Worm (Caenorhabditis elegans) whole organism, early embryonic: ENCODE data around the gene lec-11.

ENCODE experiments used
- B0310.2 ChIP-seq: sonication (generic microtip); optimal IDR thresholded peaks from 2 replicates; lab custom pipeline; 2016; ENCODE audit warnings: mild to moderate bottlenecking, missing genetic modification characterization, missing compliant biosample characterization
- F13C5.2 ChIP-seq: sonication (generic microtip); optimal IDR thresholded peaks from 2 replicates; lab custom pipeline; 2017; ENCODE audit warnings: mild to moderate bottlenecking, missing genetic modification characterization, inconsistent platforms, missing compliant biosample characterization
- aly-1 ChIP-seq: sonication (generic microtip); optimal IDR thresholded peaks from 2 replicates; lab custom pipeline; 2016; ENCODE audit warnings: missing genetic modification characterization, missing compliant biosample characterization
- ama-1 ChIP-seq: fragments of 150-350 bp; optimal IDR thresholded peaks from 2 replicates; lab custom pipeline; 2014
- ceh-13 ChIP-seq: fragments of 200-800 bp; sonication (Bioruptor generic); optimal IDR thresholded peaks from 2 replicates; lab custom pipeline; 2018; ENCODE audit warnings: mild to moderate bottlenecking, missing genetic modification characterization, missing compliant biosample characterization
- ceh-36 ChIP-seq: sonication (generic microtip); optimal IDR thresholded peaks from 2 replicates; lab custom pipeline; 2016; ENCODE audit warnings: missing genetic modification characterization, inconsistent platforms, missing compliant biosample characterization
- ets-7 ChIP-seq: sonication (generic microtip); optimal IDR thresholded peaks from 2 replicates; lab custom pipeline; 2016; ENCODE audit warnings: missing genotype, missing genetic modification characterization, missing compliant biosample characterization
- flt-1 ChIP-seq: fragments of 200-800 bp; sonication (Bioruptor generic); IDR thresholded peaks from 2 replicates; pipeline ENCODE4 v1.3.6; 2022; ENCODE audit warnings: missing genetic modification characterization, missing compliant biosample characterization
- hmbx-1 ChIP-seq: sonication (generic microtip); optimal IDR thresholded peaks from 2 replicates; lab custom pipeline; 2016; ENCODE audit warnings: mild to moderate bottlenecking, missing genetic modification characterization, missing compliant biosample characterization
- hmg-4 ChIP-seq: fragments of 200-800 bp; sonication (Bioruptor generic); optimal IDR thresholded peaks from 2 replicates; lab custom pipeline; 2018; ENCODE audit warnings: mild to moderate bottlenecking, missing genetic modification characterization, missing compliant biosample characterization
- hnd-1 ChIP-seq: sonication (generic microtip); optimal IDR thresholded peaks from 2 replicates; lab custom pipeline; 2016; ENCODE audit warnings: missing genetic modification characterization, missing compliant biosample characterization
- pes-1 ChIP-seq: fragments of 200-800 bp; sonication (Bioruptor generic); IDR thresholded peaks from 2 replicates; pipeline ENCODE4 v1.3.6; 2022; ENCODE audit warnings: missing genetic modification reagents, missing genetic modification characterization, missing compliant biosample characterization
- scrt-1 ChIP-seq: fragments of 200-800 bp; sonication (Bioruptor generic); IDR thresholded peaks from 2 replicates; pipeline ENCODE4 v1.3.6; 2022; ENCODE audit warnings: missing genetic modification characterization, missing compliant biosample characterization
- sea-1 ChIP-seq: fragments of 200-800 bp; sonication (Bioruptor generic); conservative IDR thresholded peaks from 2 replicates; pipeline ENCODE4 v1.3.6; 2022; ENCODE audit warnings: missing genetic modification characterization, missing compliant biosample characterization
- tbx-11 ChIP-seq: fragments of 200-800 bp; sonication (Bioruptor generic); IDR thresholded peaks from 2 replicates; pipeline ENCODE4 v1.3.6; 2022; ENCODE audit warnings: missing genetic modification characterization, missing compliant biosample characterization
- tbx-37 ChIP-seq: fragments of 200-800 bp; sonication (Bioruptor generic); conservative IDR thresholded peaks from 2 replicates; pipeline ENCODE4 v1.3.6; 2022; ENCODE audit warnings: missing genetic modification reagents, missing genetic modification characterization, missing compliant biosample characterization
- tra-4 ChIP-seq: sonication (generic microtip); optimal IDR thresholded peaks from 2 replicates; lab custom pipeline; 2017; ENCODE audit warnings: missing genetic modification characterization, missing compliant biosample characterization

The lec-11 gene

ce11 chrIV:6590029-6590428 lies at the start of gene lec-11, which contains the start of gene irld-7:
TSS of gene lec-11 (minus strand) at chrIV:6590154.
TSS of gene irld-7 (plus strand) at chrIV:6590360.
- TF ChIP-seq ets-7 (tag; lab: Kevin White, UChicago), result no peak
- TF ChIP-seq aly-1 (tag; lab: Kevin White, UChicago), result no peak
- TF ChIP-seq flt-1 (GFP tag; lab: Robert Waterston, UW), result no peak
- no peak for TF ChIP-seq tbx-11 (GFP tag; lab: Robert Waterston, UW)
- no peak for TF ChIP-seq F13C5.2 (tag; lab: Kevin White, UChicago)
- TF ChIP-seq scrt-1 (GFP tag; lab: Robert Waterston, UW), result no peak
- no peak for TF ChIP-seq tra-4 (tag; lab: Kevin White, UChicago)
- TF ChIP-seq ama-1 (lab: Kevin White, UChicago), result no peak
- TF ChIP-seq tbx-37, result no peak
- TF ChIP-seq sea-1 (GFP tag; lab: Robert Waterston, UW), result no peak
- TF ChIP-seq hnd-1 (tag; lab: Kevin White, UChicago), result no peak
- TF ChIP-seq hmg-4 (GFP tag; lab: Kevin White, UChicago), result no peak
- TF ChIP-seq B0310.2 (tag; lab: Kevin White, UChicago), result no peak
- TF ChIP-seq pes-1, result no peak
- no peak for TF ChIP-seq ceh-36 (tag; lab: Kevin White, UChicago)
- no peak for TF ChIP-seq hmbx-1 (tag; lab: Kevin White, UChicago)

- no peak for TF ChIP-seq hmbx-1 (tag; lab: Kevin White, UChicago)
- TF ChIP-seq ceh-13 (GFP tag; lab: Kevin White, UChicago), result no peak
- TF ChIP-seq F13C5.2 (tag; lab: Kevin White, UChicago), result no peak
- TF ChIP-seq tbx-11 (GFP tag; lab: Robert Waterston, UW), result no peak
- no peak for TF ChIP-seq flt-1 (GFP tag; lab: Robert Waterston, UW)
- TF ChIP-seq ets-7 (tag; lab: Kevin White, UChicago), result no peak
- no peak for TF ChIP-seq B0310.2 (tag; lab: Kevin White, UChicago)
- no peak for TF ChIP-seq aly-1 (tag; lab: Kevin White, UChicago)
- TF ChIP-seq hnd-1 (tag; lab: Kevin White, UChicago), result no peak
Measured at ce11 chrIV:6638256-6638655, 48.3 kb upstream of the lec-11 start, which contains the start of gene C01B10.7. TSS of gene C01B10.7 (plus strand) at chrIV:6638556.

DNA sequence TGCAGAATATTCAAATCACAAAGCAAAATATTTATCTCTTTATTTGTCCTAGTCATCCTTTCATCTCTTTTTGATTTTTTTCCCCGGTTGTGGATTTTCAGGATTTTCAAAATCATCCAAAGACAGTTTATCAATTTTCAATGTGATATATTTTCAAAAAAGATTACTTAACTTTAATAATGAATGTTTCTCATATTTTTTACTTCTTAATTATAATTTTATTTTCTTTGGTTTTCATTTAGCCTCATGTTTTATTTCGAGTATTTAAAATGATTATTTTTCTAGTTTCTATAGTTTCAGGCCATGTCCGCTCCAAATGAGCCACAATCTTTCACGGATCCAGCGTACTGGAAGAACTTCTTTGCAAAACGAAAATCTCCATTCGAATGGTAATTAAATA lies 44.8 kb upstream of the lec-11 start, which contains the start of gene metl-13:
Gene metl-13, plus strand, starts transcription at position 301 of the 400 bp plus-strand sequence.
- TF ChIP-seq scrt-1 (GFP tag; lab: Robert Waterston, UW), result no peak
- no peak for TF ChIP-seq sea-1 (GFP tag; lab: Robert Waterston, UW)
- TF ChIP-seq tbx-37, result no peak
- TF ChIP-seq hmbx-1 (tag; lab: Kevin White, UChicago), result no peak
- TF ChIP-seq ama-1 (lab: Kevin White, UChicago), result no peak
- no peak for TF ChIP-seq hmg-4 (GFP tag; lab: Kevin White, UChicago)

DNA sequence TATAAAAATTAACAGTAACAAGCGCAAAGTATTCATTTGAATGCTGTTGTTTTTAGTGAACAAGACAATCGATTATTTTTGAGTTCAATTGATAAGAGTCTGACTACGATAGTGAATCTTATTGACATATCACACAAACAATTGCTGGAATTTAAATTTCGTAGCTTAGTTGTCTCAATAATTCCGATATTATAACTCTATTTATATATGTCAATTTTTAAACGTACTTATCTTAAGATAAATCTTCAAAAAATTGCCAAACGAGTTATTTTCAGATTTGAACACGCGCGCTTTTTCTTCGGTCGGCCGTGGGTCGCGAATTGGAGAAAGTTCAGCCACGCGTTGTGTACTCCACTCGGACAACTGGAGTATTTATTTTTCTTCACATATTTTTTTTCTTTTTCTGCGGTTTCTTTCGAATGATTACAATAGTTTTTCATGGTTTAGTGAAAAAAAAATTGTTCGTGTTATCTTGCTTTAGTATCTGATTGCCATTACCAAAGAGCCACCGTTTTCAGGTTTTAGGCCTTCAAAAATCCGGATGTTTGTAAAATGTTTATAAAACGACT lies 41.8 kb upstream of the lec-11 start, which contains the start of the genes cest-5.1 and C01B10.9:
Gene cest-5.1, minus strand, starts transcription at position 51 of the 569 bp plus-strand sequence.
Gene C01B10.9, plus strand, starts transcription at position 519 of the 569 bp plus-strand sequence.
- no peak for TF ChIP-seq ama-1 (lab: Kevin White, UChicago)
- TF ChIP-seq B0310.2 (tag; lab: Kevin White, UChicago), result no peak
- peak; percentile 26 for TF ChIP-seq F13C5.2 (tag; lab: Kevin White, UChicago)
- no peak for TF ChIP-seq aly-1 (tag; lab: Kevin White, UChicago)
- peak; percentile 71 for TF ChIP-seq tbx-37

DNA sequence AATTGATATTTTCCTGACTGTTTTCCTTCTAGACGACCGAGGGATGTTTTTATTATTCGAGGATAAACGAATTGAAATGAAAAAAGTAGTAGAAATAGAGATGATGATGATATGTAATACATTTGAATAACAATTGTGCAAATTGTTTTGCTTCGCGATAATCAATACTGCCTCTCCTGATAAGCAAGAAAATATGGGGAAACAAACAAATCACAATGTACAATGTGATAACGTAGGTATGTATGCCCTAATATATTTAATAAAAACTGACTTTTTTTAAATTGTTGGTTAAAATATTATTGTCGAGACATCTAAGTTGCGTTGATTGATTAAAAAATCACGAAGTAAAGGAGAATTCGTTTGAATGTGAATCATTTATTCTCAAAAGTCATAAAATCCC lies 37.8 kb upstream of the lec-11 start, which contains the start of gene cest-5.2:
Gene cest-5.2, minus strand, starts transcription at position 128 of the 400 bp plus-strand sequence.
- no peak for TF ChIP-seq scrt-1 (GFP tag; lab: Robert Waterston, UW)
- no peak for TF ChIP-seq sea-1 (GFP tag; lab: Robert Waterston, UW)
- TF ChIP-seq tra-4 (tag; lab: Kevin White, UChicago), result no peak
- TF ChIP-seq aly-1 (tag; lab: Kevin White, UChicago), result no peak
- TF ChIP-seq ceh-13 (GFP tag; lab: Kevin White, UChicago), result no peak
- no peak for TF ChIP-seq pes-1
- no peak for TF ChIP-seq F13C5.2 (tag; lab: Kevin White, UChicago)
- TF ChIP-seq ama-1 (lab: Kevin White, UChicago), result no peak
- no peak for TF ChIP-seq tbx-11 (GFP tag; lab: Robert Waterston, UW)
- no peak for TF ChIP-seq ets-7 (tag; lab: Kevin White, UChicago)
- TF ChIP-seq flt-1 (GFP tag; lab: Robert Waterston, UW), result no peak
- TF ChIP-seq hnd-1 (tag; lab: Kevin White, UChicago), result no peak
- TF ChIP-seq B0310.2 (tag; lab: Kevin White, UChicago), result no peak
- TF ChIP-seq ceh-36 (tag; lab: Kevin White, UChicago), result no peak
- TF ChIP-seq hmbx-1 (tag; lab: Kevin White, UChicago), result no peak

DNA sequence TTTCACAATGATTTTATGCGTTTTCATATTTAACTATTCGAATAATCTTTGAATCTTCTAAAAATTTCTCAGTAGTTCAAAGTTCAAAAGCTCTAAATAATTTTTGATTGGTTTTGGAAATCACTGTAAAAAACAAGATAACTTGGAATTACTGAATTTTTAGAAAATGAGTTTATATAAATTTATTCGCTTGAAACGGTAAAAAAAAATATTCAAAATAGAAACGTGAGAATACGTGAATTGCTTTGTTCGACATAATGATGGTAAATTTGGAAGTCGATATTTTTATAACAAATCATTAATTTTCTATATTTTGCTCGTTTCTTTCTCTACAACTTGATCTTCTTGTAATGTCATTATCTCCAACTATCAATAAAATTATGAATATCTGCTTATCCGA lies 33.4 kb upstream of the lec-11 start, which contains the start of gene C01B10.44:
Gene C01B10.44, plus strand, starts transcription at position 301 of the 400 bp plus-strand sequence.
- TF ChIP-seq tbx-37 (no peak), hnd-1 (tag; lab: Kevin White, UChicago) (no peak), sea-1 (GFP tag; lab: Robert Waterston, UW) (no peak), tra-4 (tag; lab: Kevin White, UChicago) (no peak), pes-1 (no peak), ama-1 (lab: Kevin White, UChicago) (no peak), scrt-1 (GFP tag; lab: Robert Waterston, UW) (no peak), B0310.2 (tag; lab: Kevin White, UChicago) (no peak), hmg-4 (GFP tag; lab: Kevin White, UChicago) (no peak), ceh-36 (tag; lab: Kevin White, UChicago) (no peak), hmbx-1 (tag; lab: Kevin White, UChicago) (no peak), aly-1 (tag; lab: Kevin White, UChicago) (no peak), tbx-11 (GFP tag; lab: Robert Waterston, UW) (no peak), ceh-13 (GFP tag; lab: Kevin White, UChicago) (no peak), ets-7 (tag; lab: Kevin White, UChicago) (no peak), flt-1 (GFP tag; lab: Robert Waterston, UW) (no peak), F13C5.2 (tag; lab: Kevin White, UChicago) (no peak)
